Fruit fly (Drosophila melanogaster) whole organism, pupa: ENCODE measurements around the gene alpha-Est5.

Experiments
- CG13204 ChIP-seq: fragments of 200-800 bp; sonication (Bioruptor generic); optimal IDR thresholded peaks from 2 replicates; lab custom pipeline; 2018; ENCODE audit warnings: missing biosample characterization, mild to moderate bottlenecking, missing genetic modification characterization, moderate library complexity
- CG14655 ChIP-seq: fragments of 200-800 bp; sonication (Bioruptor generic); optimal IDR thresholded peaks from 3 replicates; lab custom pipeline; 2017; ENCODE audit warnings: mild to moderate bottlenecking, missing biosample characterization, missing genetic modification reagents, missing genetic modification characterization
- CG15710 ChIP-seq: fragments of 200-800 bp; sonication (Bioruptor generic); optimal IDR thresholded peaks from 2 replicates; lab custom pipeline; 2018; ENCODE audit warnings: missing biosample characterization, mild to moderate bottlenecking, missing genetic modification characterization, moderate library complexity
- CG32121 ChIP-seq: fragments of 200-800 bp; sonication (Bioruptor generic); IDR thresholded peaks from 2 replicates; pipeline ENCODE4 v1.3.6; 2022; ENCODE audit warnings: missing biosample characterization, missing genetic modification characterization
- CG34367 ChIP-seq: fragments of 200-800 bp; sonication (Bioruptor generic); optimal IDR thresholded peaks from 2 replicates; lab custom pipeline; 2018; ENCODE audit warnings: missing biosample characterization, mild to moderate bottlenecking, missing genetic modification characterization
- CG4496 ChIP-seq: fragments of 200-800 bp; sonication (Bioruptor generic); IDR thresholded peaks from 3 replicates; pipeline ENCODE4 v1.3.6; 2022; ENCODE audit warnings: missing biosample characterization, missing genetic modification characterization
- CG9948 ChIP-seq: fragments of 200-800 bp; sonication (Bioruptor generic); optimal IDR thresholded peaks from 2 replicates; lab custom pipeline; 2018; ENCODE audit warnings: missing biosample characterization, mild to moderate bottlenecking, missing genetic modification characterization, moderate library complexity
- EcR ChIP-seq: fragments of 200-800 bp; sonication (Bioruptor generic); optimal IDR thresholded peaks from 3 replicates; lab custom pipeline; 2019; ENCODE audit warnings: missing biosample characterization, missing genetic modification characterization, mild to moderate bottlenecking, moderate library complexity, missing genetic modification reagents
- Ets98B ChIP-seq: fragments of 200-800 bp; sonication (Bioruptor generic); IDR thresholded peaks from 2 replicates; pipeline ENCODE4 v1.3.6; 2022; ENCODE audit warnings: missing biosample characterization, missing genetic modification characterization
- Pif1A ChIP-seq: fragments of 200-800 bp; sonication (Bioruptor generic); optimal IDR thresholded peaks from 3 replicates; lab custom pipeline; 2016; ENCODE audit warnings: missing biosample characterization, missing genetic modification characterization
- Pif1B ChIP-seq: fragments of 200-800 bp; sonication (Bioruptor generic); optimal IDR thresholded peaks from 3 replicates; lab custom pipeline; 2016; ENCODE audit warnings: missing biosample characterization, missing genetic modification characterization
- fd96Ca ChIP-seq: fragments of 200-800 bp; sonication (Bioruptor generic); IDR thresholded peaks from 3 replicates; pipeline ENCODE4 v1.3.6; 2022; ENCODE audit warnings: missing biosample characterization, missing genetic modification characterization
- rn ChIP-seq: fragments of 200-800 bp; sonication (Bioruptor generic); IDR thresholded peaks from 2 replicates; pipeline ENCODE4 v1.3.6; 2022; ENCODE audit warnings: missing biosample characterization, missing genetic modification characterization

DNA sequence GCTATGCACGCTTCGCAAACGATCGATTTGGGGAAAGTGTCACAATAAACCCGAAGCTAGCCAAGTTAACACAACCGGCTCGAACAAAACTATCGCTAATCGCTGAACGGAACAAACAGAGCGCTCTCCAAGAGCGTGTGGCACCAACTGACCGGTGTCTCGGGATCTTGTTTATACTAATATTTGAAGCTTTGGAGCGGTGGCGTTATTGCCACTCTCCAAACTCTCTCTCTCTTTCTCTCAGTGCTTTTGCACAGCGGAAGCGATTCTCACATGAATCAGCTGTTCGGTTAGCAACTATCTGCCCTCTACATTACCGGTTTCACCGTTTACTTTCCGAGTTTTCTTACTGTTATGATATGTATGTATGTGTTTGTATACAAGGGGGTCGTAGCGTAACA is 44.7 kb downstream of the alpha-Est5 start:
- peak; percentile 63; the same call in 2 of the 3 replicates for TF ChIP-seq CG4496 (GFP tag; lab: Robert Waterston, UW)
- no peak for TF ChIP-seq CG13204
- TF ChIP-seq EcR = no peak
- TF ChIP-seq CG15710 (tag; lab: Kevin White, UChicago) = no peak
- peak; percentile 66; the same call in 1 of the 2 replicates for TF ChIP-seq Ets98B (GFP tag; lab: Robert Waterston, UW)
- no peak for TF ChIP-seq CG32121
- TF ChIP-seq CG34367 = no peak
- TF ChIP-seq fd96Ca (GFP tag; lab: Robert Waterston, UW) = 0 out of 3 replicates have a peak, but pooled peaks have one; percentile 11
- TF ChIP-seq CG14655 (GFP tag; lab: Kevin White, UChicago) = no peak
- TF ChIP-seq Pif1B (GFP tag; lab: Kevin White, UChicago) = no peak
- TF ChIP-seq Pif1A (GFP tag; lab: Kevin White, UChicago) = no peak
- no peak for TF ChIP-seq rn (GFP tag; lab: Robert Waterston, UW)
- no peak for TF ChIP-seq CG9948
